Fruit fly (Drosophila melanogaster) whole organism: Measurements from ENCODE around the gene Kap-alpha3.
A peak's percentile ranks its signal among the peaks of the same experiment; 100 is the strongest.

Experiments used
- CG8478 ChIP-seq: fragments of >200 bp; optimal IDR thresholded peaks from 2 replicates; lab custom pipeline; 2018; ENCODE audit warnings: inconsistent platforms
- Dll ChIP-seq: fragments of >200 bp; optimal IDR thresholded peaks from 2 replicates; lab custom pipeline; 2017
- EcR ChIP-seq, 2 experiments: fragments of >200 bp; optimal IDR thresholded peaks; 2 replicates each; lab custom pipeline; 2017; ENCODE audit warnings: missing biosample characterization in 2 of 2, missing genetic modification characterization in 2 of 2, missing genetic modification reagents in 2 of 2
- pan ChIP-seq: fragments of >200 bp; optimal IDR thresholded peaks from 2 replicates; lab custom pipeline; 2017
- psq ChIP-seq: fragments of >200 bp; optimal IDR thresholded peaks from 2 replicates; lab custom pipeline; 2017
- usp ChIP-seq: fragments of >200 bp; optimal IDR thresholded peaks from 2 replicates; lab custom pipeline; 2017; ENCODE audit warnings: missing biosample characterization, missing genetic modification characterization, mixed read lengths

Kap-alpha3 gene

dm6 chr3R:9548769-9549168, 28.8 kb downstream of the Kap-alpha3 start:
- no peak for TF ChIP-seq usp
- no peak for TF ChIP-seq EcR (GFP tag; optimal IDR thresholded peaks at IDR 0.05; lab: Kevin White, UChicago)
- TF ChIP-seq pan: no peak
- TF ChIP-seq psq: no peak
- no peak for TF ChIP-seq Dll (lab: Kevin White, UChicago)
- no peak for TF ChIP-seq CG8478 (lab: Kevin White, UChicago)

- TF ChIP-seq pan (no peak), psq (no peak), Dll (lab: Kevin White, UChicago) (no peak), CG8478 (lab: Kevin White, UChicago) (no peak), usp (no peak), EcR (GFP tag; optimal IDR thresholded peaks at IDR 0.05; lab: Kevin White, UChicago) (no peak)
Observed at dm6 chr3R:9546808-9547381, 30.6 kb downstream of the Kap-alpha3 start.

dm6 chr3R:9543495-9544180, 33.9 kb downstream of the Kap-alpha3 start:
- TF ChIP-seq CG8478 (lab: Kevin White, UChicago) (no peak), usp (no peak), pan (no peak), Dll (lab: Kevin White, UChicago) (no peak), EcR (GFP tag; optimal IDR thresholded peaks at IDR 0.05; lab: Kevin White, UChicago) (no peak), psq (no peak)

DNA sequence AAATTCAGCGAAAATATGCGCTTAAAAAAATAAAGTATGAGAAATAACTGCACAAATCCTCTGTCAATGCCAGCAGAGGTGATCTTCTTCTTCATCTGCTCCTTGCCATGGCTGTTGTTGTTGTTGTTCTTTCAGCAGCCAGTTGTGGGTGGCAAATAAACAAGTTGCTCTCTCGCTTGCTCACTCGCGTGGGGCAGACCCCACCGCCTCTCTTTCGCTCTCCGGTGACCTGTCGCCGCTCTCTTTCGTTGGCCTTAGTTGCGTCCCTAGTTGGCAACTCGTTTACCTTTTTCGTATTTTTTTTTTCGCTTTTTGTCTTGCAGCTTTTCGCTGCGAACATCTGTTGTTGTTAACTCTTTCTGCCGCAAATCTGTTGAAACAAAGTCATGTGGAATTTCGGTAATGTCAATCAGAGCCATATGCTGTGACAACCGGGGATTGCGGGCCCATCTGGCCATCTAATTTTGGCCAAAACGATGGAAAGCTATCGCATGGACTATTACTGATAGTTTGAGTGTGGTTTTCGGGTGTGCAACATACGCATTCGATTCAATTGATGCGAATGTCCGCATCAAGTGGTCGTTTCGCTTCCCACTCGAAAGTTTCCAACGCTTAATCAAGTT, 42.8 kb downstream of the Kap-alpha3 start:
- TF ChIP-seq usp (no peak), psq (no peak), EcR (GFP tag; optimal IDR thresholded peaks at IDR 0.05; lab: Kevin White, UChicago) (no peak), CG8478 (lab: Kevin White, UChicago) (no peak), pan (no peak), Dll (lab: Kevin White, UChicago) (no peak)

DNA sequence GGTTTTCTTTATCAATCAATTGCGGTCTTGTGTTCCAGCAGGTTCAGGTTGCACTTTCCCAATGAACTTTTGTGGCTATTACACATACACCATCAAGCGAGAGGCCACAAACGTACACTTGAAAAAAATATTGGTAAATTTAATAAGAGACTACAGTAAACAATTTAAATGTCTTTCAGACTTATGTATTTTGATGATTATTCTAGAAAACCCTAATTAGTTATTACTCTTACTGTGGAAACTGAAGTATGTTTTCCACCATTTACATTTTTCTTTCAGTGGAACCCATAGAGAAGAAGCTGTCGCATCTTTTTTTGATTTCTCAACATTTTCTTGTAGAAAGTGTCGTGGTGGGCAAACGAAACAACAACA, 43.4 kb downstream of the Kap-alpha3 start:
- TF ChIP-seq Dll (lab: Kevin White, UChicago) (no peak), pan (no peak), CG8478 (lab: Kevin White, UChicago) (no peak), psq (no peak), usp (no peak)

dm6 chr3R:9533181-9534124, 44.1 kb downstream of the Kap-alpha3 start:
- TF ChIP-seq pan: no peak
- no peak for TF ChIP-seq EcR (GFP tag; optimal IDR thresholded peaks at IDR 0.05; lab: Kevin White, UChicago)
- no peak for TF ChIP-seq usp
- TF ChIP-seq Dll (lab: Kevin White, UChicago): peak; percentile 91

DNA sequence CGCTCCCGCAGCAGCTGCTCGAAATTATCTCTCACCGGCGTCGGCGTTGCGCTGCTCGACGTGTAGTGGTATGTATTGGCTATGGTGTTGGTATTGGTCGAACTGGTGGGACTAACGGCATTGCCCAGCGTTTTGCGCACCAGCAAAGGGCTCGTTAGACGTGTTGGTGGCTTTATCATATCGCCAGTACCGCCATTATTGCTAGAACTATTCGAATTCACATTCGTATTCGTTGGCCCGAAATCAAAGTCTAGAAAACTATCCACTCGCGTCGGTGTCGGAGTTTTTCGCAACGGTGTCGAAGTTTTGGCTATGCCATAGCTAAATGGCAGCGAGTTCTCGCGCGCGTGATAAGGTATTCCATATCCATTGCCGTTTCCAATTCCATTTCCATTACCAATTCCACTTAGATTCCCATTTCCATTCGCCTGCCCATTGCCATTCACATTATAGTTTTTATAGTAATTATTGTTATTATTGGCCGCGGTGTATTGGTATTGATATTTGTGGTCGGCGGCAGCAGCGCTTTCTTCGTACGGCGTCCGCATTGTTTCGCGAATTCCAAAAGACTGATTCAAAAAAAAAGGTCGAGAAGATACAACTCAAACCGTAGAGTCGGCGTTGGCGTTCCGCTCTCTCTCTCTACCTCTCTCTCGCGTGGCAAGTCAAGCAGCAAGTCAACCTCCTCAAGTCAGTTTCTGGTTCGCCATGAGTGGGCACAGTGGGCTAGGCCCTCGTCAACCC, 44.9 kb downstream of the Kap-alpha3 start, which contains the start of gene by:
Gene by (minus strand): TSS at position 575 of the 744 bp plus-strand sequence.
- no peak for TF ChIP-seq usp
- TF ChIP-seq Dll (lab: Kevin White, UChicago): peak; percentile 73

dm6 chr3R:9529913-9530312, 47.6 kb downstream of the Kap-alpha3 start:
- TF ChIP-seq CG8478 (lab: Kevin White, UChicago) (no peak), Dll (lab: Kevin White, UChicago) (no peak), psq (no peak), usp (no peak)

dm6 chr3R:9529387-9529897, 48.1 kb downstream of the Kap-alpha3 start:
- TF ChIP-seq EcR (GFP tag; optimal IDR thresholded peaks at IDR 0.05; lab: Kevin White, UChicago) (no peak), usp (no peak), pan (no peak), Dll (lab: Kevin White, UChicago) (no peak)

DNA sequence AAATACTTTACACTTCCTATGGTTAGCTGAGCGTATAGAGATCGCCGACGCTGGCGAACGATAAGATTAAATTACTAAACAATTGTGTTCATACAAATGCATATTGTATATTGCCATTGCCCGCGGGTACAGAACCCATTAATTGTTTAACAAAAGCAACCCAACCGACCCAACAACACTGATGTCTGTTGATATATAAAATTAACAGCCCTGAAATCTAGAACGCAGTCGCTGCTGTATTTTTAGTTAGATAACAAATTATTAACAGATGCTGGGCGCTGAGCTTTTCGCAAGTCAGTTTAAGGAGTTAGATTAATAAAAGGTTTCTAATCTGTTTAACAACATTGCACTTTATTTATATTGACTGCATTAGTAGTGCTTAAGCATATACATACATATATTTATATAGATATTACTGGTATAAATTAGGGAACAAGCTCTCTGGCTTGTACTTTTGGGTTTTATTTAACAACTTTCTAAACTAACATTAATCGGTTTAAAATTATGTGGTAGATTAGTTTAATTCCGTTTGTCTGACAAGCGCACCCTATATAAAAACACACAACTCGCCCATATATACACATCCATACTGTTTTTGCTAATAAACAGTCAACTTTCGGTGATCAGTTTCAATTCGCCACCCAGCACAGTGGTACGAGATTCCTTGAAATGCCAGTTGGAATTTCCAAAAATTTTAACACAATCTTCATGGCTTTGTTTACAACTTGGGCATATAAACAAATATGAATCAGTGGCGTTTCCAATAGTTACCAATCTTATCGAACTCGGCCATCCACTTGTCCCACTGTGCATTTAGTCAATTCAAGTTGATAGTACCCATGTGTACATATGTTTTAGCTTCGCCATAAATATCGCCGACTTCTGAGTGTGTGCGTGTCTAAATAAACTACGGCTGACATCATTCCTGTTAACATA, 49.4 kb downstream of the Kap-alpha3 start:
- TF ChIP-seq CG8478 (lab: Kevin White, UChicago) (no peak), EcR (GFP tag; optimal IDR thresholded peaks at IDR 0.05; lab: Kevin White, UChicago) (no peak), psq (no peak), pan (no peak), usp (no peak), Dll (lab: Kevin White, UChicago) (no peak)
